Worm (Caenorhabditis elegans): ENCODE measurements around the gene H35B03.1.

Gene H35B03.1

ce11 chrIV:5703917-5704316, 21.5 kb upstream of the H35B03.1 start:
- no peak for TF ChIP-seq dpl-1 (GFP tag; optimal IDR thresholded peaks at IDR 0.05)

ce11 chrIV:5706603-5707002, 18.8 kb upstream of the H35B03.1 start:
- TF ChIP-seq nfya-1 (tag; optimal IDR thresholded peaks at IDR 0.05; ENCODE audit: borderline replicate concordance, insufficient read depth): no peak
- TF ChIP-seq hlh-12 (tag; optimal IDR thresholded peaks at IDR 0.05): no peak

ce11 chrIV:5708796-5709195, 16.6 kb upstream of the H35B03.1 start, which contains the start of gene C55C3.1:
Gene C55C3.1 (plus strand): TSS chrIV:5709096.
- no peak for TF ChIP-seq snpc-1.3 (tag; optimal IDR thresholded peaks at IDR 0.05; ENCODE audit: insufficient read depth)
- TF ChIP-seq hmg-20 (GFP tag; IDR thresholded peaks at IDR 0.05): no peak
- no peak for TF ChIP-seq tbx-9 (tag; optimal IDR thresholded peaks at IDR 0.05; ENCODE audit: borderline replicate concordance)
- no peak for TF ChIP-seq ztf-25 (GFP tag; IDR thresholded peaks at IDR 0.05)
- no peak for TF ChIP-seq ccch-3 (GFP tag; optimal IDR thresholded peaks at IDR 0.05)
- no peak for TF ChIP-seq nhr-120 (GFP tag; IDR thresholded peaks at IDR 0.05)
- TF ChIP-seq nfya-2 (GFP tag; IDR thresholded peaks at IDR 0.05): no peak
- no peak for TF ChIP-seq lir-1 (GFP tag; conservative IDR thresholded peaks at IDR 0.05)
- TF ChIP-seq let-607 (tag; optimal IDR thresholded peaks at IDR 0.05): no peak
- no peak for TF ChIP-seq madf-8 (GFP tag; conservative IDR thresholded peaks at IDR 0.05)
- TF ChIP-seq lag-1 (GFP tag; IDR thresholded peaks at IDR 0.05): no peak
- TF ChIP-seq dpl-1 (GFP tag; optimal IDR thresholded peaks at IDR 0.05): no peak
- no peak for TF ChIP-seq B0336.3 (GFP tag; IDR thresholded peaks at IDR 0.05)

- TF ChIP-seq repo-1 (tag; optimal IDR thresholded peaks at IDR 0.05) (no peak), attf-5 (GFP tag; optimal IDR thresholded peaks at IDR 0.05) (no peak), ceh-27 (GFP tag; optimal IDR thresholded peaks at IDR 0.05) (no peak), nfyb-1 (GFP tag; IDR thresholded peaks at IDR 0.05) (peak; percentile 85), F39B2.1 (GFP tag; IDR thresholded peaks at IDR 0.05) (no peak), unc-130 (GFP tag; optimal IDR thresholded peaks at IDR 0.05) (no peak)
These were observed 9.9 kb upstream of the H35B03.1 start for ce11 chrIV:5715341-5716112.

ce11 chrIV:5723659-5724058, 1.7 kb upstream of the H35B03.1 start:
- TF ChIP-seq F39B2.1 (GFP tag; IDR thresholded peaks at IDR 0.05) (no peak), hlh-12 (tag; optimal IDR thresholded peaks at IDR 0.05) (no peak), aptf-2 (GFP tag; conservative IDR thresholded peaks at IDR 0.05) (no peak), hsf-1 (GFP tag; IDR thresholded peaks at IDR 0.05) (no peak), Y67H2A.10 (GFP tag; conservative IDR thresholded peaks at IDR 0.05) (no peak), F52B5.7 (tag; optimal IDR thresholded peaks at IDR 0.05) (no peak), egl-44 (GFP tag; IDR thresholded peaks at IDR 0.05) (no peak), snpc-3.4 (tag; optimal IDR thresholded peaks at IDR 0.05) (no peak)

- TF ChIP-seq lin-35 (GFP tag; optimal IDR thresholded peaks at IDR 0.05) (peak in 2 of 3 experiments; percentile 14 to 92), F23B12.7 (tag; optimal IDR thresholded peaks at IDR 0.05; ENCODE audit: insufficient read depth) (peak; percentile 57), nfyb-1 (GFP tag; IDR thresholded peaks at IDR 0.05) (no peak), attf-3 (GFP tag; conservative IDR thresholded peaks at IDR 0.05) (peak; percentile 97), dpl-1 (GFP tag; optimal IDR thresholded peaks at IDR 0.05) (peak; percentile 79), ceh-91 (GFP tag; IDR thresholded peaks at IDR 0.05) (no peak), F10E7.11 (tag; optimal IDR thresholded peaks at IDR 0.05) (no peak), snpc-4 (GFP tag; optimal IDR thresholded peaks at IDR 0.05) (peak; percentile 52), snpc-4 (tag; optimal IDR thresholded peaks at IDR 0.05) (peak in 3 of 4 experiments; percentile 80 to 86 (median 83)), efl-1 (GFP tag; optimal IDR thresholded peaks at IDR 0.05) (peak; percentile 72), ztf-26 (tag; optimal IDR thresholded peaks at IDR 0.05) (no peak), lin-54 (GFP tag; optimal IDR thresholded peaks at IDR 0.05) (peak; percentile 92), lsy-27 (tag; optimal IDR thresholded peaks at IDR 0.05; ENCODE audit: borderline replicate concordance, insufficient read depth) (no peak)
These were observed 6.2 kb downstream of the H35B03.1 start, which contains the start of gene H35B03.2 for ce11 chrIV:5731597-5731996. Gene H35B03.2 (minus strand): TSS chrIV:5731674.

Data from whole organism, young adult.